Worm (Caenorhabditis elegans) whole organism, L2 larva: ENCODE results near the gene gipc-2.

Source experiments
- C34F6.9 ChIP-seq: fragments of 150-350 bp; optimal IDR thresholded peaks from 2 replicates; lab custom pipeline; 2014; ENCODE audit warnings: missing biosample characterization, missing genetic modification characterization
- F13H6.1 ChIP-seq: sonication (generic microtip); optimal IDR thresholded peaks from 2 replicates; lab custom pipeline; 2016; ENCODE audit warnings: missing genetic modification characterization, missing compliant biosample characterization
- R02D3.7 ChIP-seq: fragments of 150-350 bp; optimal IDR thresholded peaks from 2 replicates; lab custom pipeline; 2014; ENCODE audit warnings: missing biosample characterization, missing genetic modification characterization
- Y55F3AM.14 ChIP-seq: fragments of 200-800 bp; sonication (Bioruptor generic); optimal IDR thresholded peaks from 2 replicates; lab custom pipeline; 2018; ENCODE audit warnings: mild to moderate bottlenecking, missing genetic modification characterization, missing compliant biosample characterization
- ZK546.5 ChIP-seq: sonication (generic microtip); optimal IDR thresholded peaks from 2 replicates; lab custom pipeline; 2017; ENCODE audit warnings: missing biosample characterization, missing genetic modification characterization
- alr-1 ChIP-seq: fragments of 150-350 bp; optimal IDR thresholded peaks from 2 replicates; lab custom pipeline; 2014; ENCODE audit warnings: missing biosample characterization, missing genetic modification characterization
- aly-2 ChIP-seq: fragments of 150-350 bp; optimal IDR thresholded peaks from 2 replicates; lab custom pipeline; 2014; ENCODE audit warnings: missing biosample characterization, missing genetic modification characterization
- ama-1 ChIP-seq: fragments of 150-350 bp; optimal IDR thresholded peaks from 2 replicates; lab custom pipeline; 2018; ENCODE audit warnings: inconsistent platforms
- blmp-1 ChIP-seq: sonication (generic microtip); optimal IDR thresholded peaks from 2 replicates; lab custom pipeline; 2017; ENCODE audit warnings: missing genetic modification characterization, mild to moderate bottlenecking, missing compliant biosample characterization, antibody characterized with exemption, moderate library complexity; ENCODE audit not compliant: insufficient read depth
- ceh-16 ChIP-seq: fragments of 150-350 bp; optimal IDR thresholded peaks from 2 replicates; lab custom pipeline; 2014; ENCODE audit warnings: missing biosample characterization, missing genetic modification characterization
- ceh-82 ChIP-seq: fragments of 150-350 bp; optimal IDR thresholded peaks from 2 replicates; lab custom pipeline; 2014; ENCODE audit warnings: missing biosample characterization, missing genetic modification characterization
- crh-2 ChIP-seq: sonication (generic microtip); optimal IDR thresholded peaks from 2 replicates; lab custom pipeline; 2017; ENCODE audit warnings: missing biosample characterization, missing genetic modification characterization
- dmd-4 ChIP-seq: sonication (generic microtip); optimal IDR thresholded peaks from 2 replicates; lab custom pipeline; 2017; ENCODE audit warnings: missing biosample characterization, missing genetic modification characterization
- egl-27 ChIP-seq: sonication (generic microtip); optimal IDR thresholded peaks from 3 replicates; lab custom pipeline; 2017; ENCODE audit warnings: missing biosample characterization, missing genetic modification reagents, missing genetic modification characterization
- elt-1 ChIP-seq: fragments of 150-350 bp; optimal IDR thresholded peaks from 2 replicates; lab custom pipeline; 2014; ENCODE audit warnings: missing biosample characterization, missing genetic modification characterization
- elt-3 ChIP-seq: sonication (generic microtip); optimal IDR thresholded peaks from 2 replicates; lab custom pipeline; 2017; ENCODE audit warnings: missing biosample characterization, missing genetic modification characterization
- fos-1 ChIP-seq: fragments of 150-350 bp; optimal IDR thresholded peaks from 2 replicates; lab custom pipeline; 2014; ENCODE audit warnings: missing biosample characterization, missing genetic modification characterization
- gmeb-1 ChIP-seq: fragments of 150-350 bp; optimal IDR thresholded peaks from 2 replicates; lab custom pipeline; 2014; ENCODE audit warnings: missing biosample characterization, missing genetic modification characterization
- lin-11 ChIP-seq: fragments of 150-350 bp; sonication (generic microtip); optimal IDR thresholded peaks from 2 replicates; lab custom pipeline; 2014; ENCODE audit warnings: missing biosample characterization, missing genetic modification characterization, inconsistent platforms, mixed read lengths
- lin-13 ChIP-seq: fragments of 150-350 bp; optimal IDR thresholded peaks from 2 replicates; lab custom pipeline; 2014; ENCODE audit warnings: missing biosample characterization, missing genetic modification reagents, missing genetic modification characterization
- lin-39 ChIP-seq: fragments of 150-350 bp; optimal IDR thresholded peaks from 2 replicates; lab custom pipeline; 2014; ENCODE audit warnings: missing biosample characterization, missing genetic modification reagents, missing genetic modification characterization
- lsy-2 ChIP-seq, 2 experiments: fragments of 150-350 bp in 1 of 2; sonication (generic microtip) in 1 of 2; optimal IDR thresholded peaks; 2 replicates each; lab custom pipeline; 2014 to 2017; ENCODE audit warnings: missing biosample characterization in 2 of 2, missing genetic modification characterization in 2 of 2
- mab-5 ChIP-seq: fragments of 150-350 bp; optimal IDR thresholded peaks from 2 replicates; lab custom pipeline; 2014; ENCODE audit warnings: missing biosample characterization, missing genetic modification characterization
- mbf-1 ChIP-seq: sonication (generic microtip); optimal IDR thresholded peaks from 2 replicates; lab custom pipeline; 2017; ENCODE audit warnings: missing biosample characterization, missing genetic modification characterization
- mdl-1 ChIP-seq, 2 experiments: fragments of 150-350 bp in 1 of 2; sonication (generic microtip) in 1 of 2; optimal IDR thresholded peaks; 2 replicates each; lab custom pipeline; 2017; ENCODE audit warnings: missing biosample characterization in 2 of 2, missing genetic modification characterization in 2 of 2
- nhr-10 ChIP-seq: sonication (generic microtip); optimal IDR thresholded peaks from 2 replicates; lab custom pipeline; 2017; ENCODE audit warnings: missing biosample characterization, missing genetic modification characterization
- nhr-11 ChIP-seq: fragments of 150-350 bp; optimal IDR thresholded peaks from 2 replicates; lab custom pipeline; 2014; ENCODE audit warnings: missing biosample characterization, missing genetic modification characterization
- nhr-12 ChIP-seq: fragments of 150-350 bp; optimal IDR thresholded peaks from 2 replicates; lab custom pipeline; 2014; ENCODE audit warnings: missing biosample characterization, missing genetic modification characterization
- nhr-129 ChIP-seq: fragments of 150-350 bp; optimal IDR thresholded peaks from 2 replicates; lab custom pipeline; 2014; ENCODE audit warnings: missing biosample characterization, missing genetic modification characterization
- nhr-21 ChIP-seq: fragments of 150-350 bp; optimal IDR thresholded peaks from 2 replicates; lab custom pipeline; 2014; ENCODE audit warnings: missing biosample characterization, missing genetic modification characterization
- nhr-23 ChIP-seq: fragments of 150-350 bp; optimal IDR thresholded peaks from 2 replicates; lab custom pipeline; 2014; ENCODE audit warnings: missing biosample characterization, missing genetic modification reagents, missing genetic modification characterization
- nhr-237 ChIP-seq: fragments of 150-350 bp; optimal IDR thresholded peaks from 2 replicates; lab custom pipeline; 2014; ENCODE audit warnings: missing biosample characterization, missing genetic modification characterization
- nhr-25 ChIP-seq: fragments of 150-350 bp; sonication (generic microtip); optimal IDR thresholded peaks from 3 replicates; lab custom pipeline; 2014; ENCODE audit warnings: missing biosample characterization, missing genetic modification characterization
- nhr-6 ChIP-seq: fragments of 150-350 bp; optimal IDR thresholded peaks from 2 replicates; lab custom pipeline; 2014; ENCODE audit warnings: missing biosample characterization, missing genetic modification characterization
- nhr-77 ChIP-seq: fragments of 150-350 bp; optimal IDR thresholded peaks from 2 replicates; lab custom pipeline; 2014; ENCODE audit warnings: missing biosample characterization, missing genetic modification characterization
- peb-1 ChIP-seq: fragments of 150-350 bp; optimal IDR thresholded peaks from 2 replicates; lab custom pipeline; 2014; ENCODE audit warnings: missing biosample characterization, missing genetic modification characterization
- sem-4 ChIP-seq: fragments of 150-350 bp; optimal IDR thresholded peaks from 2 replicates; lab custom pipeline; 2014; ENCODE audit warnings: missing biosample characterization, missing genetic modification reagents, missing genetic modification characterization
- skn-1 ChIP-seq: sonication (generic microtip); optimal IDR thresholded peaks from 2 replicates; lab custom pipeline; 2017; ENCODE audit warnings: missing biosample characterization, missing genetic modification characterization
- sma-3 ChIP-seq: sonication (generic microtip); optimal IDR thresholded peaks from 2 replicates; lab custom pipeline; 2016; ENCODE audit warnings: missing genetic modification reagents, missing genetic modification characterization, missing compliant biosample characterization
- sma-9 ChIP-seq, 2 experiments: fragments of 150-350 bp in 1 of 2; sonication (generic microtip) in 1 of 2; optimal IDR thresholded peaks; 2 replicates each; lab custom pipeline; 2014 to 2016; ENCODE audit warnings: missing genetic modification characterization in 2 of 2, mild to moderate bottlenecking in 1 of 2, missing biosample characterization in 1 of 2, missing compliant biosample characterization in 1 of 2, missing genetic modification reagents in 1 of 2, moderate library complexity in 1 of 2
- snpc-4 ChIP-seq: fragments of 150-350 bp; optimal IDR thresholded peaks from 2 replicates; lab custom pipeline; 2014; ENCODE audit warnings: missing biosample characterization, missing genetic modification characterization
- unc-39 ChIP-seq: fragments of 150-350 bp; optimal IDR thresholded peaks from 2 replicates; lab custom pipeline; 2014; ENCODE audit warnings: missing biosample characterization, missing genetic modification characterization
- unc-55 ChIP-seq: fragments of 150-350 bp; sonication (generic microtip); optimal IDR thresholded peaks from 3 replicates; lab custom pipeline; 2014; ENCODE audit warnings: missing biosample characterization, missing genetic modification reagents, missing genetic modification characterization
- unc-62 ChIP-seq: fragments of 150-350 bp; optimal IDR thresholded peaks from 2 replicates; lab custom pipeline; 2014; ENCODE audit warnings: missing biosample characterization, missing genetic modification reagents, missing genetic modification characterization
- zag-1 ChIP-seq: fragments of 150-350 bp; optimal IDR thresholded peaks from 2 replicates; lab custom pipeline; 2014; ENCODE audit warnings: missing biosample characterization, missing genetic modification characterization
- ztf-1 ChIP-seq: fragments of 200-800 bp; sonication (Bioruptor generic); conservative IDR thresholded peaks from 2 replicates; pipeline ENCODE4 v1.3.6; 2022; ENCODE audit warnings: missing genetic modification characterization, missing compliant biosample characterization
- ztf-11 ChIP-seq: sonication (generic microtip); optimal IDR thresholded peaks from 2 replicates; lab custom pipeline; 2017; ENCODE audit warnings: missing biosample characterization, missing genetic modification characterization
- ztf-4 ChIP-seq: fragments of 150-350 bp; optimal IDR thresholded peaks from 2 replicates; lab custom pipeline; 2014; ENCODE audit warnings: missing biosample characterization, missing genetic modification characterization

The gipc-2 gene

DNA sequence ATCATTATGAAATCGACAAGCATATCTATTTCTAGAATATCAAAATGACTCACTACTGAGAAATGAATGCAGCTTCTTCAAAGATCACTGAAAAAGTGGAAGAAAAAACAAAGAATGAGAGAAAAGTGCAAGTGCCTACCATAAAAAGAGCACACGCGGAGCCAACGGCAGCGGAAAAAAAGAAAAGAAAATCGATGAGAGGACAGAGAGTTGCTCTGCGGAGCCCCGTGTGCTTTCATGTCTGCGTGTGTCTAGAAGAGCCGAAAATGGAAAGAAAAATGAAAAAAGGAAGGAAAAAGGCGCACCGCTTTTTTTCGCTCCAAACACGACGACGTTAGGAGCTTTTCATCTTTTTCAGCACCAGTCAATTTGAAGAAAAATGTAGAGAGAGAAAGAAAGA is 35.3 kb upstream of the gipc-2 start, which contains the start of gene ipla-7:
Gene ipla-7 (minus strand): TSS at position 122 of the 400 bp plus-strand sequence.
- TF ChIP-seq nhr-12 (tag; lab: Kevin White, UChicago) (no peak), alr-1 (tag; lab: Kevin White, UChicago) (no peak), sem-4 (tag; lab: Kevin White, UChicago) (no peak), mdl-1 (tag; optimal IDR thresholded peaks at IDR 0.05; lab: Kevin White, UChicago) (peak in 1 of 2 experiments; percentile 33), ztf-1 (GFP tag; lab: Robert Waterston, UW) (no peak), F13H6.1 (tag; lab: Kevin White, UChicago) (peak; percentile 29), nhr-10 (tag; lab: Kevin White, UChicago) (no peak), nhr-21 (no peak), ZK546.5 (no peak), lin-11 (tag; lab: Kevin White, UChicago) (no peak), C34F6.9 (tag; lab: Kevin White, UChicago) (peak; percentile 70), dmd-4 (no peak), sma-3 (GFP tag; lab: Kevin White, UChicago) (no peak), R02D3.7 (tag; lab: Kevin White, UChicago) (no peak), lin-13 (GFP tag; lab: Kevin White, UChicago) (no peak), skn-1 (tag; lab: Kevin White, UChicago) (no peak), peb-1 (tag; lab: Kevin White, UChicago) (no peak), ceh-16 (tag; lab: Kevin White, UChicago) (no peak), lin-39 (no peak), aly-2 (no peak), nhr-6 (no peak), fos-1 (tag; lab: Kevin White, UChicago) (peak; percentile 62), zag-1 (tag; lab: Kevin White, UChicago) (peak; percentile 31), snpc-4 (tag; lab: Kevin White, UChicago) (peak; percentile 5), lsy-2 (tag; optimal IDR thresholded peaks at IDR 0.05; lab: Kevin White, UChicago) (peak in 1 of 2 experiments; percentile 21), nhr-23 (tag; lab: Kevin White, UChicago) (no peak), gmeb-1 (tag; lab: Kevin White, UChicago) (no peak), elt-1 (no peak), nhr-129 (tag; lab: Kevin White, UChicago) (peak; percentile 11), nhr-11 (no peak), Y55F3AM.14 (no peak), ceh-82 (tag; lab: Kevin White, UChicago) (no peak), mab-5 (tag; lab: Kevin White, UChicago) (no peak), unc-55 (GFP tag; lab: Kevin White, UChicago) (peak; percentile 29), nhr-77 (tag; lab: Kevin White, UChicago) (no peak), crh-2 (tag; lab: Kevin White, UChicago) (peak; percentile 62), nhr-25 (tag; lab: Kevin White, UChicago) (no peak), mbf-1 (tag; lab: Kevin White, UChicago) (no peak), unc-39 (no peak), unc-62 (GFP tag; lab: Kevin White, UChicago) (no peak), blmp-1 (no peak), elt-3 (tag; lab: Kevin White, UChicago) (no peak), nhr-237 (no peak), sma-9 (GFP tag; optimal IDR thresholded peaks at IDR 0.05; lab: Kevin White, UChicago) (no peak), sma-9 (tag; optimal IDR thresholded peaks at IDR 0.05; lab: Kevin White, UChicago) (no peak), ztf-4 (tag; lab: Kevin White, UChicago) (no peak), ztf-11 (tag; lab: Kevin White, UChicago) (no peak), egl-27 (no peak), ama-1 (no peak)
